Fruit fly (Drosophila melanogaster): ENCODE results near the gene CG33783.

DNA sequence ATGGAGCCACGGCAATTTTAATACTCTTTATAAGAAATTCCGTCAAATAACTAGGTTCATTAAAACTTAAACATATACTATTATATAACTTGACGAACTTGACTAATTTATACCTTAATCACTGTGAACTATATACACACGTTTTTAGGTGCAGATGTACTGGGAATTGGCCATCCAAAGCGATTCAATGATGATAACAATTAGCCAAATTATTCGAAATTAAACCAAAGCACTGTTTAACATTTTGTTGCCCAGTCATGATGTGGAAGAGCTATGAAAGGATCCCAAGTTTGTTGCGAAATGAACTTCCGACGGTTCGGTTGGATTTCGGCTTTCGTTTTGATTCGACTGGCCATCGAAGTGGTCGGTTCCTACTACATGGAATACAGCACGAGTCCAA lies 4.2 kb upstream of the CG33783 start, which contains the start of gene CG33630:
- TF ChIP-seq Dll (optimal IDR thresholded peaks at IDR 0.05) (no peak), pan (optimal IDR thresholded peaks at IDR 0.05) (no peak), CG8478 (optimal IDR thresholded peaks at IDR 0.05) (no peak)

All from whole organism.